Worm (Caenorhabditis elegans) whole organism, young adult: ENCODE measurements around the gene fipp-1.

Experiments
- F37B4.10 ChIP-seq: fragments of 200-800 bp; sonication (Bioruptor generic); IDR thresholded peaks from 2 replicates; pipeline ENCODE4 v1.3.6; 2022; ENCODE audit warnings: missing genetic modification characterization, missing compliant biosample characterization
- T07F8.4 ChIP-seq: sonication (generic microtip); optimal IDR thresholded peaks from 2 replicates; lab custom pipeline; 2016; ENCODE audit warnings: mild to moderate bottlenecking, missing genetic modification characterization, moderate library complexity, missing compliant biosample characterization
- Y79H2A.3 ChIP-seq: fragments of 200-800 bp; sonication (Bioruptor generic); conservative IDR thresholded peaks from 2 replicates; pipeline ENCODE4 v1.3.6; 2022; ENCODE audit warnings: missing genetic modification reagents, missing genetic modification characterization, missing compliant biosample characterization
- ama-1 ChIP-seq, 3 experiments: fragments of 150-350 bp in 1 of 3; sonication (generic microtip) in 2 of 3; optimal IDR thresholded peaks; 2 replicates each; lab custom pipeline; 2014 to 2018; ENCODE audit warnings: missing biosample characterization in 2 of 3, missing genetic modification characterization in 2 of 3, missing genetic modification reagents in 2 of 3
- ceh-79 ChIP-seq: sonication (generic microtip); optimal IDR thresholded peaks from 2 replicates; lab custom pipeline; 2017; ENCODE audit warnings: mild to moderate bottlenecking, missing genetic modification characterization, missing compliant biosample characterization
- madf-8 ChIP-seq: fragments of 200-800 bp; sonication (Bioruptor generic); conservative IDR thresholded peaks from 2 replicates; pipeline ENCODE4 v1.3.6; 2022; ENCODE audit warnings: missing genetic modification reagents, missing genetic modification characterization, missing compliant biosample characterization
- nfya-1 ChIP-seq: sonication (generic microtip); optimal IDR thresholded peaks from 2 replicates; lab custom pipeline; 2017; ENCODE audit warnings: antibody characterized with exemption, missing compliant biosample characterization, missing genetic modification characterization, borderline replicate concordance; ENCODE audit not compliant: insufficient read depth
- nhr-90 ChIP-seq: sonication (generic microtip); optimal IDR thresholded peaks from 2 replicates; lab custom pipeline; 2016; ENCODE audit warnings: missing genotype, mild to moderate bottlenecking, missing genetic modification characterization, missing compliant biosample characterization
- pha-4 ChIP-seq: fragments of 150-350 bp; sonication (generic microtip); optimal IDR thresholded peaks from 2 replicates; lab custom pipeline; 2014; ENCODE audit warnings: missing biosample characterization, missing genetic modification reagents, missing genetic modification characterization

DNA sequence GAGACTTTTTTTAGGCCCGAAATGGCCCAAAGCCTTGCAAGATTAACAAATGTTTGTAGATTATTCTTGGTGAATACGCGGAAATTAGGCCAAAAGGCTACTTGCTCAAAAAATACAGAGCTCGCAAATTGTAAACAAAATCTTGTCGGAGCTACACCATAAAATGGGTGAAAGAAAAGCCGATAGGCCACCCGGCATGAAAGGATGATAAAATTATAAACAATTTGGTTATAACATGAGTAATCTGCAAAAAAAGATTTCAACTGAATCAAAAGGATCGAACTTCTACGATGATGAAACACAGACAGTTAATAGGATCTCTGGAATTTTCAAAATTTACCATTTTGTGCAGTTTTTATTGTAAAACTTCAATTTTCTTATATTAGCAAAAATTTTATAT, 26.5 kb downstream of the fipp-1 start:
- TF ChIP-seq T07F8.4 (tag; lab: Kevin White, UChicago): no peak
- TF ChIP-seq ama-1 (optimal IDR thresholded peaks at IDR 0.05; lab: Kevin White, UChicago): no peak
- TF ChIP-seq ama-1 (GFP tag; optimal IDR thresholded peaks at IDR 0.05; lab: Kevin White, UChicago): no peak
- no peak for TF ChIP-seq Y79H2A.3 (GFP tag; lab: Robert Waterston, UW)
- TF ChIP-seq nhr-90 (tag; lab: Kevin White, UChicago): no peak
- no peak for TF ChIP-seq F37B4.10 (GFP tag; lab: Robert Waterston, UW)
- TF ChIP-seq ceh-79 (tag; lab: Kevin White, UChicago): no peak
- TF ChIP-seq nfya-1 (tag; lab: Kevin White, UChicago): no peak
- TF ChIP-seq pha-4 (tag; lab: Kevin White, UChicago): no peak
- no peak for TF ChIP-seq madf-8 (GFP tag; lab: Robert Waterston, UW)
